Worm (Caenorhabditis elegans): Measurements from ENCODE around the gene B0252.3.
A peak's percentile ranks its signal among the peaks of the same experiment; 100 is the strongest.
"Not testable (repeated sequence)": the region's sequence is repeated elsewhere in the genome, so short reads cannot be mapped to it uniquely, and the experiment has no call there.

Gene B0252.3

ce11 chrII:6907657-6908056 lies at the start of gene B0252.3:
B0252.3 (minus strand) TSS chrII:6907757.
- not testable (repeated sequence) for TF ChIP-seq cnd-1 (tag; optimal IDR thresholded peaks at IDR 0.05); sem-2 (GFP tag; optimal IDR thresholded peaks at IDR 0.05); flh-1 (GFP tag; optimal IDR thresholded peaks at IDR 0.05)

ce11 chrII:6955084-6955697 lies 47.6 kb upstream of the B0252.3 start:
- TF ChIP-seq unc-120 (tag; optimal IDR thresholded peaks at IDR 0.05; ENCODE audit: poor library complexity, severe bottlenecking) (no peak), elt-3 (tag; optimal IDR thresholded peaks at IDR 0.05) (no peak), zip-8 (tag; optimal IDR thresholded peaks at IDR 0.05) (no peak), lin-32 (GFP tag; optimal IDR thresholded peaks at IDR 0.05) (no peak), nhr-237 (tag; optimal IDR thresholded peaks at IDR 0.05) (no peak)

- TF ChIP-seq nhr-28 (tag; optimal IDR thresholded peaks at IDR 0.05) = peak; percentile 26
- peak; percentile 6 for TF ChIP-seq sem-2 (GFP tag; optimal IDR thresholded peaks at IDR 0.05)
- TF ChIP-seq mep-1 (tag; optimal IDR thresholded peaks at IDR 0.05) = peak; percentile 91
- TF ChIP-seq ham-2 (GFP tag; optimal IDR thresholded peaks at IDR 0.05) = no peak
- TF ChIP-seq mls-2 (tag; optimal IDR thresholded peaks at IDR 0.05) = peak; percentile 61
- TF ChIP-seq lin-13 (tag; optimal IDR thresholded peaks at IDR 0.05) = peak; percentile 37
- peak; percentile 95 for TF ChIP-seq ceh-39 (tag; optimal IDR thresholded peaks at IDR 0.05)
- TF ChIP-seq nhr-237 (tag; optimal IDR thresholded peaks at IDR 0.05) = peak; percentile 93
- TF ChIP-seq flh-1 (GFP tag; optimal IDR thresholded peaks at IDR 0.05) = no peak
- TF ChIP-seq hlh-1 (tag; optimal IDR thresholded peaks at IDR 0.05) = peak; percentile 77
- peak; percentile 34 for TF ChIP-seq ceh-83 (GFP tag; optimal IDR thresholded peaks at IDR 0.05)
- no peak for TF ChIP-seq elt-1 (tag; optimal IDR thresholded peaks at IDR 0.05; ENCODE audit: borderline replicate concordance, insufficient read depth)
- no peak for TF ChIP-seq zip-8 (tag; optimal IDR thresholded peaks at IDR 0.05)
- peak; percentile 4 for TF ChIP-seq M03D4.4 (tag; optimal IDR thresholded peaks at IDR 0.05)
- no peak for TF ChIP-seq snpc-4 (tag; optimal IDR thresholded peaks at IDR 0.05)
- no peak for TF ChIP-seq bed-3 (GFP tag; optimal IDR thresholded peaks at IDR 0.05)
- no peak for TF ChIP-seq elt-3 (tag; optimal IDR thresholded peaks at IDR 0.05)
- TF ChIP-seq lin-32 (GFP tag; optimal IDR thresholded peaks at IDR 0.05) = no peak
- TF ChIP-seq nhr-76 (tag; optimal IDR thresholded peaks at IDR 0.05) = no peak
- peak; percentile 31 for TF ChIP-seq ztf-11 (tag; optimal IDR thresholded peaks at IDR 0.05)
- TF ChIP-seq nhr-12 (tag; optimal IDR thresholded peaks at IDR 0.05) = peak; percentile 21
- TF ChIP-seq ces-1 (GFP tag; optimal IDR thresholded peaks at IDR 0.05) = peak; percentile 92
- TF ChIP-seq unc-120 (tag; optimal IDR thresholded peaks at IDR 0.05; ENCODE audit: poor library complexity, severe bottlenecking) = peak; percentile 86
- peak; percentile 90 for TF ChIP-seq lsy-2 (tag; optimal IDR thresholded peaks at IDR 0.05)
- peak; percentile 87 for TF ChIP-seq mab-5 (tag; optimal IDR thresholded peaks at IDR 0.05)
- peak; percentile 44 for TF ChIP-seq nhr-2 (tag; optimal IDR thresholded peaks at IDR 0.05)
- peak; percentile 59 for TF ChIP-seq cnd-1 (tag; optimal IDR thresholded peaks at IDR 0.05)
- TF ChIP-seq sptf-1 (tag; optimal IDR thresholded peaks at IDR 0.05) = peak; percentile 66
- peak; percentile 94 for TF ChIP-seq pha-4 (tag; optimal IDR thresholded peaks at IDR 0.05)
- TF ChIP-seq unc-62 (GFP tag; optimal IDR thresholded peaks at IDR 0.05) = peak; percentile 90
- peak; percentile 66 for TF ChIP-seq drap-1 (GFP tag; optimal IDR thresholded peaks at IDR 0.05)
Measured at ce11 chrII:6951250-6951806, 43.8 kb upstream of the B0252.3 start, which contains the start of the genes malt-1 and ceh-38. malt-1 (minus strand) TSS chrII:6951300. ceh-38 (plus strand) TSS chrII:6951526.

ce11 chrII:6943299-6944051 lies 35.9 kb upstream of the B0252.3 start:
- TF ChIP-seq mls-2 (tag; optimal IDR thresholded peaks at IDR 0.05) (peak; percentile 58), unc-62 (GFP tag; optimal IDR thresholded peaks at IDR 0.05) (no peak), cnd-1 (tag; optimal IDR thresholded peaks at IDR 0.05) (peak; percentile 56), lin-32 (GFP tag; optimal IDR thresholded peaks at IDR 0.05) (no peak), unc-120 (tag; optimal IDR thresholded peaks at IDR 0.05; ENCODE audit: poor library complexity, severe bottlenecking) (peak; percentile 90), blmp-1 (tag; optimal IDR thresholded peaks at IDR 0.05) (no peak), unc-39 (tag; optimal IDR thresholded peaks at IDR 0.05) (no peak), sem-2 (GFP tag; optimal IDR thresholded peaks at IDR 0.05) (no peak), tbx-8 (GFP tag; optimal IDR thresholded peaks at IDR 0.05) (no peak), sptf-1 (tag; optimal IDR thresholded peaks at IDR 0.05) (peak; percentile 39), nhr-12 (tag; optimal IDR thresholded peaks at IDR 0.05) (no peak), ztf-11 (tag; optimal IDR thresholded peaks at IDR 0.05) (no peak), ceh-83 (GFP tag; optimal IDR thresholded peaks at IDR 0.05) (peak; percentile 50), nhr-237 (tag; optimal IDR thresholded peaks at IDR 0.05) (no peak), ceh-39 (tag; optimal IDR thresholded peaks at IDR 0.05) (no peak), bed-3 (GFP tag; optimal IDR thresholded peaks at IDR 0.05) (no peak), ceh-43 (GFP tag; optimal IDR thresholded peaks at IDR 0.05) (no peak), elt-3 (tag; optimal IDR thresholded peaks at IDR 0.05) (no peak), nhr-2 (tag; optimal IDR thresholded peaks at IDR 0.05) (peak; percentile 73), mab-5 (tag; optimal IDR thresholded peaks at IDR 0.05) (no peak), nhr-76 (tag; optimal IDR thresholded peaks at IDR 0.05) (no peak), hlh-1 (tag; optimal IDR thresholded peaks at IDR 0.05) (peak; percentile 4), snpc-4 (tag; optimal IDR thresholded peaks at IDR 0.05) (no peak), mep-1 (tag; optimal IDR thresholded peaks at IDR 0.05) (peak; percentile 32), elt-1 (tag; optimal IDR thresholded peaks at IDR 0.05; ENCODE audit: borderline replicate concordance, insufficient read depth) (no peak), M03D4.4 (tag; optimal IDR thresholded peaks at IDR 0.05) (peak; percentile 38), pha-4 (tag; optimal IDR thresholded peaks at IDR 0.05) (peak; percentile 31), lsy-2 (tag; optimal IDR thresholded peaks at IDR 0.05) (no peak), ces-1 (GFP tag; optimal IDR thresholded peaks at IDR 0.05) (peak; percentile 26)

Measured in whole organism, mixed stage, embryonic.